Fruit fly (Drosophila melanogaster): ENCODE data around the gene Oscillin.

- TF ChIP-seq CG7045 (GFP tag; optimal IDR thresholded peaks at IDR 0.05): no peak
- TF ChIP-seq toe (GFP tag; optimal IDR thresholded peaks at IDR 0.05): no peak
- no peak for TF ChIP-seq Mnt (GFP tag; optimal IDR thresholded peaks at IDR 0.05)
- no peak for TF ChIP-seq CG7101 (tag; optimal IDR thresholded peaks at IDR 0.05)
- no peak for TF ChIP-seq CG33017 (tag; optimal IDR thresholded peaks at IDR 0.05)
- no peak for TF ChIP-seq CG14711 (tag; optimal IDR thresholded peaks at IDR 0.05)
- no peak for TF ChIP-seq pad (GFP tag; optimal IDR thresholded peaks at IDR 0.05)
- TF ChIP-seq ovo (GFP tag; optimal IDR thresholded peaks at IDR 0.05): no peak
- TF ChIP-seq CG5204 (GFP tag; optimal IDR thresholded peaks at IDR 0.05): no peak
- TF ChIP-seq bab1 (GFP tag; optimal IDR thresholded peaks at IDR 0.05): no peak
- TF ChIP-seq kay (GFP tag; ENCODE audit: borderline replicate concordance): no peak
- TF ChIP-seq Clk (GFP tag; optimal IDR thresholded peaks at IDR 0.05): no peak
- no peak for TF ChIP-seq Hr96 (GFP tag; optimal IDR thresholded peaks at IDR 0.05)
These were observed 14.8 kb upstream of the Oscillin start, which contains the start of gene Coq6 for dm6 chr2L:5532061-5532460.
